Worm (Caenorhabditis elegans): ENCODE measurements around the gene vps-33.1.

DNA sequence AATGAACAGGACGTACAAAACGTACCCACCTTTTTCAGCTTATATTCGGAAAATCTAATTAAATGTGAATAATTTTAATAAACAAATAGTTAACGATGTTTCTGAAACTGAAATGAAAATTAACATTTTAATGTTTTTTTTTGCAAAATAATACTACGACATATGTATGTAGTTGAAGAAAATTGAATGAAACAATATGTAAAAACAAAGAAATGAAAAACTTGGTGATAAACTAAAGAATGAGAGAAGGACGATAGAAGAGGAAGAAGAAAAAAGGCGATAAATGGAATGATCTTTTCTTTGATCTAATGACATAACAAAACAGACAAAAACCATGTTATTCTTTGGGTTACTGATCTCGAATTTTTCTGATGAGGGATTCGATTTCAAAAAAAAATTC, 9.6 kb downstream of the vps-33.1 start, which contains the start of gene B0303.11:
- TF ChIP-seq hif-1 (tag; optimal IDR thresholded peaks at IDR 0.05) = no peak
- TF ChIP-seq lin-39 (tag; optimal IDR thresholded peaks at IDR 0.05) = no peak
- TF ChIP-seq snpc-1.2 (GFP tag; IDR thresholded peaks at IDR 0.05) = no peak
- no peak for TF ChIP-seq nhr-11 (tag; optimal IDR thresholded peaks at IDR 0.05)
- TF ChIP-seq unc-130 (GFP tag; optimal IDR thresholded peaks at IDR 0.05) = no peak
- no peak for TF ChIP-seq pha-4 (GFP tag; IDR thresholded peaks at IDR 0.05)
- TF ChIP-seq pha-4 (tag; optimal IDR thresholded peaks at IDR 0.05) = no peak
- TF ChIP-seq skn-1 (tag; optimal IDR thresholded peaks at IDR 0.05) = no peak
